Worm (Caenorhabditis elegans) whole organism, L4 larva: Measurements from ENCODE around the gene twk-13.

Experiments
- D1046.2 ChIP-seq: fragments of 200-800 bp; sonication (Bioruptor generic); IDR thresholded peaks from 2 replicates; pipeline ENCODE4 v1.3.6; 2022; ENCODE audit warnings: missing genetic modification characterization, missing compliant biosample characterization
- F26F4.8 ChIP-seq: fragments of 200-800 bp; sonication (Bioruptor generic); conservative IDR thresholded peaks from 2 replicates; pipeline ENCODE4 v1.3.6; 2022; ENCODE audit warnings: missing genetic modification characterization, missing compliant biosample characterization
- F37D6.2 ChIP-seq: sonication (generic microtip); optimal IDR thresholded peaks from 2 replicates; lab custom pipeline; 2016; ENCODE audit warnings: mild to moderate bottlenecking, missing genetic modification characterization, missing compliant biosample characterization
- F49E8.2 ChIP-seq: sonication (generic microtip); optimal IDR thresholded peaks from 2 replicates; lab custom pipeline; 2016; ENCODE audit warnings: missing compliant biosample characterization, mild to moderate bottlenecking, missing genetic modification characterization, borderline replicate concordance
- R02D3.7 ChIP-seq: fragments of 150-350 bp; sonication (generic microtip); optimal IDR thresholded peaks from 3 replicates; lab custom pipeline; 2014; ENCODE audit warnings: missing biosample characterization, missing genetic modification characterization
- T26A8.4 ChIP-seq: fragments of 200-800 bp; sonication (Bioruptor generic); IDR thresholded peaks from 2 replicates; pipeline ENCODE4 v1.3.6; 2022; ENCODE audit warnings: missing genetic modification characterization, missing compliant biosample characterization
- ZK546.5 ChIP-seq, 2 experiments: sonication (generic microtip); optimal IDR thresholded peaks; 2 replicates each; lab custom pipeline; 2017; ENCODE audit warnings: missing biosample characterization in 2 of 2, missing genetic modification characterization in 2 of 2
- arid-1 ChIP-seq: fragments of 200-800 bp; sonication (Bioruptor generic); conservative IDR thresholded peaks from 2 replicates; pipeline ENCODE4 v1.3.6; 2022; ENCODE audit warnings: missing genetic modification reagents, missing genetic modification characterization, missing compliant biosample characterization
- ceh-44 ChIP-seq: fragments of 200-800 bp; sonication (Bioruptor generic); IDR thresholded peaks from 2 replicates; pipeline ENCODE4 v1.3.6; 2022; ENCODE audit warnings: missing genetic modification reagents, missing genetic modification characterization, missing compliant biosample characterization
- ceh-82 ChIP-seq: sonication (generic microtip); optimal IDR thresholded peaks from 2 replicates; lab custom pipeline; 2017; ENCODE audit warnings: missing biosample characterization, missing genetic modification characterization
- daf-12 ChIP-seq: fragments of 150-350 bp; optimal IDR thresholded peaks from 2 replicates; lab custom pipeline; 2014; ENCODE audit warnings: missing biosample characterization, missing genetic modification reagents, missing genetic modification characterization
- daf-16 ChIP-seq, 3 experiments: sonication (generic microtip); optimal IDR thresholded peaks; 2 replicates each; lab custom pipeline; 2016 to 2017; ENCODE audit warnings: missing genetic modification characterization in 3 of 3, missing genetic modification reagents in 3 of 3, mild to moderate bottlenecking in 2 of 3, missing compliant biosample characterization in 2 of 3, missing biosample characterization in 1 of 3, moderate library complexity in 1 of 3
- dmd-9 ChIP-seq: fragments of 200-800 bp; sonication (Bioruptor generic); IDR thresholded peaks from 2 replicates; pipeline ENCODE4 v1.3.6; 2022; ENCODE audit warnings: missing genetic modification reagents, missing genetic modification characterization, missing compliant biosample characterization
- duxl-1 ChIP-seq: sonication (generic microtip); optimal IDR thresholded peaks from 2 replicates; lab custom pipeline; 2016; ENCODE audit warnings: mild to moderate bottlenecking, missing genetic modification characterization, moderate library complexity, missing compliant biosample characterization; ENCODE audit not compliant: poor library complexity
- fkh-10 ChIP-seq: fragments of 150-350 bp; optimal IDR thresholded peaks from 2 replicates; lab custom pipeline; 2014; ENCODE audit warnings: missing biosample characterization, missing genetic modification reagents, missing genetic modification characterization
- gei-8 ChIP-seq: fragments of 200-800 bp; sonication (Bioruptor generic); optimal IDR thresholded peaks from 2 replicates; lab custom pipeline; 2018; ENCODE audit warnings: mild to moderate bottlenecking, missing genetic modification characterization, missing compliant biosample characterization
- hif-1 ChIP-seq, 2 experiments: sonication (generic microtip); optimal IDR thresholded peaks; 2 replicates each; lab custom pipeline; 2016 to 2017; ENCODE audit warnings: missing compliant biosample characterization in 2 of 2, missing genetic modification characterization in 2 of 2, missing genetic modification reagents in 2 of 2, missing genotype in 2 of 2, mild to moderate bottlenecking in 1 of 2
- hlh-30 ChIP-seq: sonication (generic microtip); optimal IDR thresholded peaks from 2 replicates; lab custom pipeline; 2017; ENCODE audit warnings: antibody characterized with exemption, mild to moderate bottlenecking, missing genetic modification characterization, missing compliant biosample characterization; ENCODE audit not compliant: insufficient read depth
- hmg-1.1 ChIP-seq: fragments of 200-800 bp; sonication (Bioruptor generic); IDR thresholded peaks from 2 replicates; pipeline ENCODE4 v1.3.6; 2022; ENCODE audit warnings: missing genetic modification reagents, missing genetic modification characterization, missing compliant biosample characterization
- jun-1 ChIP-seq: fragments of 150-350 bp; optimal IDR thresholded peaks from 2 replicates; lab custom pipeline; 2014; ENCODE audit warnings: missing biosample characterization, missing genetic modification reagents, missing genetic modification characterization
- lin-1 ChIP-seq: fragments of 200-800 bp; sonication (Bioruptor generic); IDR thresholded peaks from 2 replicates; pipeline ENCODE4 v1.3.6; 2022; ENCODE audit warnings: missing genetic modification reagents, missing genetic modification characterization, missing compliant biosample characterization
- lin-13 ChIP-seq: fragments of 150-350 bp; optimal IDR thresholded peaks from 2 replicates; lab custom pipeline; 2014; ENCODE audit warnings: missing biosample characterization, missing genetic modification reagents, missing genetic modification characterization
- lin-15B ChIP-seq: fragments of 150-350 bp; sonication (generic microtip); optimal IDR thresholded peaks from 3 replicates; lab custom pipeline; 2014; ENCODE audit warnings: missing biosample characterization, missing genetic modification characterization
- lin-38 ChIP-seq: fragments of 200-800 bp; sonication (Bioruptor generic); IDR thresholded peaks from 2 replicates; pipeline ENCODE4 v1.3.6; 2022; ENCODE audit warnings: missing genetic modification reagents, missing genetic modification characterization, missing compliant biosample characterization
- lin-39 ChIP-seq: fragments of 150-350 bp; optimal IDR thresholded peaks from 2 replicates; lab custom pipeline; 2014; ENCODE audit warnings: missing biosample characterization, missing genetic modification reagents, missing genetic modification characterization
- lsy-2 ChIP-seq, 2 experiments: fragments of 150-350 bp in 1 of 2; sonication (generic microtip) in 1 of 2; optimal IDR thresholded peaks; 2 replicates each; lab custom pipeline; 2014 to 2017; ENCODE audit warnings: missing biosample characterization in 2 of 2, missing genetic modification characterization in 2 of 2
- mep-1 ChIP-seq: fragments of 150-350 bp; sonication (generic microtip); optimal IDR thresholded peaks from 3 replicates; lab custom pipeline; 2014; ENCODE audit warnings: missing biosample characterization, missing genetic modification characterization
- mes-2 ChIP-seq: sonication (generic microtip); optimal IDR thresholded peaks from 2 replicates; lab custom pipeline; 2016; ENCODE audit warnings: missing genotype, mild to moderate bottlenecking, missing genetic modification characterization, missing compliant biosample characterization; ENCODE audit not compliant: poor library complexity, severe bottlenecking
- nhr-102 ChIP-seq: sonication (generic microtip); optimal IDR thresholded peaks from 2 replicates; lab custom pipeline; 2016; ENCODE audit warnings: mild to moderate bottlenecking, missing genetic modification characterization, moderate library complexity, missing compliant biosample characterization
- nhr-76 ChIP-seq: fragments of 150-350 bp; optimal IDR thresholded peaks from 2 replicates; lab custom pipeline; 2014; ENCODE audit warnings: missing biosample characterization, missing genetic modification characterization
- php-3 ChIP-seq: fragments of 200-800 bp; sonication (Bioruptor generic); IDR thresholded peaks from 2 replicates; pipeline ENCODE4 v1.3.6; 2022; ENCODE audit warnings: missing genetic modification reagents, missing genetic modification characterization, missing compliant biosample characterization
- rbr-2 ChIP-seq: sonication (generic microtip); optimal IDR thresholded peaks from 2 replicates; lab custom pipeline; 2016; ENCODE audit warnings: missing genotype, missing genetic modification characterization, missing compliant biosample characterization
- saeg-2 ChIP-seq: fragments of 200-800 bp; sonication (Bioruptor generic); IDR thresholded peaks from 2 replicates; pipeline ENCODE4 v1.3.6; 2022; ENCODE audit warnings: missing genetic modification reagents, missing genetic modification characterization, missing compliant biosample characterization
- sdz-12 ChIP-seq: fragments of 200-800 bp; sonication (Bioruptor generic); optimal IDR thresholded peaks from 2 replicates; lab custom pipeline; 2018; ENCODE audit warnings: mild to moderate bottlenecking, missing genetic modification characterization, missing compliant biosample characterization
- set-16 ChIP-seq: fragments of 200-800 bp; sonication (Bioruptor generic); IDR thresholded peaks from 2 replicates; pipeline ENCODE4 v1.3.6; 2022; ENCODE audit warnings: missing genetic modification reagents, missing genetic modification characterization, missing compliant biosample characterization
- unc-62 ChIP-seq, 3 experiments: fragments of 150-350 bp in 1 of 3; sonication (generic microtip); optimal IDR thresholded peaks in 2 of 3; peaks in 1 of 3; 1 replicate in 1 of 3; 2 replicates in 2 of 3; lab custom pipeline; 2014 to 2017; ENCODE audit warnings: missing biosample characterization in 3 of 3, missing genetic modification characterization in 3 of 3, missing genetic modification reagents in 3 of 3, missing genotype in 1 of 3
- zag-1 ChIP-seq: fragments of 150-350 bp; optimal IDR thresholded peaks from 2 replicates; lab custom pipeline; 2014; ENCODE audit warnings: missing biosample characterization, missing genetic modification characterization
- zfp-2 ChIP-seq: sonication (generic microtip); optimal IDR thresholded peaks from 2 replicates; lab custom pipeline; 2016; ENCODE audit warnings: mild to moderate bottlenecking, missing genetic modification characterization, missing compliant biosample characterization
- zfp-3 ChIP-seq: fragments of 200-800 bp; sonication (Bioruptor generic); conservative IDR thresholded peaks from 2 replicates; pipeline ENCODE4 v1.3.6; 2022; ENCODE audit warnings: missing genetic modification reagents, missing genetic modification characterization, missing compliant biosample characterization
- zip-2 ChIP-seq: fragments of 150-350 bp; optimal IDR thresholded peaks from 2 replicates; lab custom pipeline; 2014; ENCODE audit warnings: missing biosample characterization, missing genetic modification characterization
- ztf-7 ChIP-seq: fragments of 150-350 bp; optimal IDR thresholded peaks from 2 replicates; lab custom pipeline; 2014; ENCODE audit warnings: missing biosample characterization, missing genetic modification characterization

The twk-13 gene

ce11 chrV:12326638-12327037 lies 11.2 kb downstream of the twk-13 start:
- TF ChIP-seq F26F4.8 (0 out of 2 replicates have a peak, but pooled peaks have one; percentile 8), hmg-1.1 (GFP tag; lab: Robert Waterston, UW) (0 out of 2 replicates have a peak, but pooled peaks have one; percentile 17), sdz-12 (GFP tag; lab: Kevin White, UChicago) (no peak), set-16 (GFP tag; lab: Robert Waterston, UW) (peak; percentile 67)

- TF ChIP-seq mep-1 (tag; lab: Kevin White, UChicago), result peak; percentile 6
- TF ChIP-seq ceh-44 (GFP tag; lab: Robert Waterston, UW), result no peak
- peak; percentile 10 for TF ChIP-seq sdz-12 (GFP tag; lab: Kevin White, UChicago)
- TF ChIP-seq gei-8 (GFP tag; lab: Kevin White, UChicago), result peak; percentile 20
- no peak for TF ChIP-seq lin-1
- TF ChIP-seq fkh-10 (GFP tag; lab: Kevin White, UChicago), result no peak
- peak; percentile 32 for TF ChIP-seq arid-1 (GFP tag; lab: Robert Waterston, UW)
- peak; percentile 64 for TF ChIP-seq duxl-1 (tag; lab: Kevin White, UChicago)
- peak; percentile 22 for TF ChIP-seq mes-2
- TF ChIP-seq zfp-3 (GFP tag; lab: Robert Waterston, UW), result peak; percentile 42; the same call in 1 of the 2 replicates
- TF ChIP-seq F49E8.2 (tag; lab: Kevin White, UChicago), result peak; percentile 2
- 0 out of 2 replicates have a peak, but pooled peaks have one; percentile 31 for TF ChIP-seq lin-38 (GFP tag; lab: Robert Waterston, UW)
- TF ChIP-seq hmg-1.1 (GFP tag; lab: Robert Waterston, UW), result 0 out of 2 replicates have a peak, but pooled peaks have one; percentile 9
- TF ChIP-seq lsy-2 (tag; optimal IDR thresholded peaks at IDR 0.05; lab: Kevin White, UChicago), result peak in 1 of 2 experiments; percentile 29
- peak in 1 of 2 experiments; percentile 13 for TF ChIP-seq daf-16 (GFP tag; optimal IDR thresholded peaks at IDR 0.05; lab: Kevin White, UChicago)
- TF ChIP-seq daf-16 (tag; optimal IDR thresholded peaks at IDR 0.05; lab: Kevin White, UChicago), result peak; percentile 13
- TF ChIP-seq nhr-102 (tag; lab: Kevin White, UChicago), result peak; percentile 45
Observed at ce11 chrV:12320274-12320839, 17.4 kb downstream of the twk-13 start.

ce11 chrV:12317894-12318553 lies 19.8 kb downstream of the twk-13 start, which contains the start of the genes R04F11.5 and R04F11.2:
Gene R04F11.5, minus strand, starts transcription at chrV:12318019.
Gene R04F11.2, plus strand, starts transcription at chrV:12318381.
- TF ChIP-seq zfp-2 (tag; lab: Kevin White, UChicago) (no peak), T26A8.4 (no peak), jun-1 (tag; lab: Kevin White, UChicago) (no peak), zfp-3 (GFP tag; lab: Robert Waterston, UW) (no peak), hif-1 (tag; optimal IDR thresholded peaks at IDR 0.05; lab: Kevin White, UChicago) (peak in 1 of 2 experiments; percentile 29), php-3 (GFP tag; lab: Robert Waterston, UW) (no peak), lin-13 (GFP tag; lab: Kevin White, UChicago) (no peak), duxl-1 (tag; lab: Kevin White, UChicago) (no peak), ZK546.5 (tag; optimal IDR thresholded peaks at IDR 0.05; lab: Kevin White, UChicago) (no peak), unc-62 (GFP tag; optimal IDR thresholded peaks at IDR 0.05 in 1 of 2; lab: Kevin White, UChicago) (peak in 1 of 2 experiments; percentile 92), unc-62 (tag; optimal IDR thresholded peaks at IDR 0.05; lab: Kevin White, UChicago) (no peak), ceh-82 (tag; lab: Kevin White, UChicago) (no peak), D1046.2 (GFP tag; lab: Robert Waterston, UW) (peak; percentile 99), saeg-2 (GFP tag; lab: Robert Waterston, UW) (no peak), lin-15B (tag; lab: Kevin White, UChicago) (no peak), lsy-2 (tag; optimal IDR thresholded peaks at IDR 0.05; lab: Kevin White, UChicago) (peak; percentile 94 to 99), lin-38 (GFP tag; lab: Robert Waterston, UW) (peak; percentile 70), zag-1 (tag; lab: Kevin White, UChicago) (no peak), lin-1 (no peak), F26F4.8 (no peak), ztf-7 (tag; lab: Kevin White, UChicago) (peak; percentile 19), arid-1 (GFP tag; lab: Robert Waterston, UW) (0 out of 2 replicates have a peak, but pooled peaks have one; percentile 34), nhr-76 (tag; lab: Kevin White, UChicago) (no peak), rbr-2 (tag; lab: Kevin White, UChicago) (peak; percentile 65), R02D3.7 (tag; lab: Kevin White, UChicago) (no peak), lin-39 (tag; lab: Kevin White, UChicago) (no peak), mep-1 (tag; lab: Kevin White, UChicago) (peak; percentile 84), zip-2 (tag; lab: Kevin White, UChicago) (no peak), hmg-1.1 (GFP tag; lab: Robert Waterston, UW) (peak; percentile 49; the same call in 1 of the 2 replicates), nhr-102 (tag; lab: Kevin White, UChicago) (no peak), hlh-30 (tag; lab: Kevin White, UChicago) (peak; percentile 67), gei-8 (GFP tag; lab: Kevin White, UChicago) (no peak), F37D6.2 (tag; lab: Kevin White, UChicago) (no peak), daf-12 (tag; lab: Kevin White, UChicago) (no peak), dmd-9 (no peak)
